Worm (Caenorhabditis elegans) whole organism, midembryonic: ENCODE measurements around the gene T25D10.4.

Experiments
- T22C8.4 ChIP-seq: fragments of 200-800 bp; sonication (Bioruptor generic); IDR thresholded peaks from 2 replicates; pipeline ENCODE4 v1.3.6; 2022; ENCODE audit warnings: missing genetic modification characterization, missing compliant biosample characterization
- cog-1 ChIP-seq: sonication (generic microtip); optimal IDR thresholded peaks from 2 replicates; lab custom pipeline; 2016; ENCODE audit warnings: missing genetic modification characterization, missing compliant biosample characterization
- flt-1 ChIP-seq: fragments of 200-800 bp; sonication (Bioruptor generic); IDR thresholded peaks from 2 replicates; pipeline ENCODE4 v1.3.6; 2022; ENCODE audit warnings: missing genetic modification characterization, missing compliant biosample characterization
- klf-2 ChIP-seq: fragments of 200-800 bp; sonication (Bioruptor generic); conservative IDR thresholded peaks from 2 replicates; pipeline ENCODE4 v1.3.6; 2022; ENCODE audit warnings: missing genetic modification reagents, missing genetic modification characterization, missing compliant biosample characterization
- med-1 ChIP-seq: sonication (generic microtip); optimal IDR thresholded peaks from 2 replicates; lab custom pipeline; 2017; ENCODE audit warnings: missing genetic modification characterization, mild to moderate bottlenecking, missing compliant biosample characterization, antibody characterized with exemption, missing genetic modification reagents; ENCODE audit not compliant: insufficient read depth
- ref-1 ChIP-seq: fragments of 200-800 bp; sonication (Bioruptor generic); conservative IDR thresholded peaks from 2 replicates; pipeline ENCODE4 v1.3.6; 2022; ENCODE audit warnings: missing genetic modification reagents, missing genetic modification characterization, missing compliant biosample characterization
- tab-1 ChIP-seq: fragments of 200-800 bp; sonication (Bioruptor generic); IDR thresholded peaks from 2 replicates; pipeline ENCODE4 v1.3.6; 2022; ENCODE audit warnings: missing genetic modification characterization, missing compliant biosample characterization
- ztf-23 ChIP-seq: fragments of 200-800 bp; sonication (Bioruptor generic); IDR thresholded peaks from 2 replicates; pipeline ENCODE4 v1.3.6; 2022; ENCODE audit warnings: missing genetic modification reagents, missing genetic modification characterization, missing compliant biosample characterization
- ztf-29 ChIP-seq: fragments of 200-800 bp; sonication (Bioruptor generic); IDR thresholded peaks from 2 replicates; pipeline ENCODE4 v1.3.6; 2022; ENCODE audit warnings: missing genetic modification reagents, missing genetic modification characterization, missing compliant biosample characterization

Gene T25D10.4

DNA sequence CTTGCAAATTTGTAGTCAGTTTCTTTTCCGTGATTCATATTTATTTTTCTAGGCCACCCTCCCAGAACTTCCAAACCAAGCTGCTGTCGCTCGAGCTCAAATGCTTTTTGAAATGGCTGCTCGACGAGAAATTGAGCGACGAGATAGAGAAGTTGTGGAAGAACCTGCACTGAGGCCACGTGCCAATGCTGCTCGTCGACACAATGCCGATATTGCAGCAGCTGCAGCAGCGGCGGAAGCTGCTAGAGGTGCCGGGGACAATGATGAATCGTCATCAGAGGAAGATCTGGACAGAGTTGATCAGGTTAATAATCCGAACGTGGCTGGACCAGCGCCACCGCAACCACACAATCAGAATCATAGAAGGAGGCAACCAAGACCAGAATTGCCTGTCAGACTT lies 36.7 kb downstream of the T25D10.4 start:
- TF ChIP-seq klf-2 (GFP tag; lab: Robert Waterston, UW) (no peak), cog-1 (tag; lab: Kevin White, UChicago) (no peak), tab-1 (GFP tag; lab: Robert Waterston, UW) (no peak), ztf-23 (GFP tag; lab: Robert Waterston, UW) (no peak), ztf-29 (GFP tag; lab: Robert Waterston, UW) (no peak), med-1 (GFP tag; lab: Kevin White, UChicago) (no peak), T22C8.4 (GFP tag; lab: Robert Waterston, UW) (no peak), flt-1 (no peak), ref-1 (GFP tag; lab: Robert Waterston, UW) (no peak)

- TF ChIP-seq klf-2 (GFP tag; lab: Robert Waterston, UW): no peak
- TF ChIP-seq ztf-29 (GFP tag; lab: Robert Waterston, UW): no peak
- TF ChIP-seq med-1 (GFP tag; lab: Kevin White, UChicago): no peak
- no peak for TF ChIP-seq ztf-23 (GFP tag; lab: Robert Waterston, UW)
- no peak for TF ChIP-seq tab-1 (GFP tag; lab: Robert Waterston, UW)
- no peak for TF ChIP-seq flt-1
- TF ChIP-seq cog-1 (tag; lab: Kevin White, UChicago): no peak
- TF ChIP-seq ref-1 (GFP tag; lab: Robert Waterston, UW): no peak
- no peak for TF ChIP-seq T22C8.4 (GFP tag; lab: Robert Waterston, UW)
Measured at ce11 chrII:6371003-6371402, 39.1 kb downstream of the T25D10.4 start, which contains the start of gene lin-23. lin-23 (plus strand) TSS chrII:6371303.

DNA sequence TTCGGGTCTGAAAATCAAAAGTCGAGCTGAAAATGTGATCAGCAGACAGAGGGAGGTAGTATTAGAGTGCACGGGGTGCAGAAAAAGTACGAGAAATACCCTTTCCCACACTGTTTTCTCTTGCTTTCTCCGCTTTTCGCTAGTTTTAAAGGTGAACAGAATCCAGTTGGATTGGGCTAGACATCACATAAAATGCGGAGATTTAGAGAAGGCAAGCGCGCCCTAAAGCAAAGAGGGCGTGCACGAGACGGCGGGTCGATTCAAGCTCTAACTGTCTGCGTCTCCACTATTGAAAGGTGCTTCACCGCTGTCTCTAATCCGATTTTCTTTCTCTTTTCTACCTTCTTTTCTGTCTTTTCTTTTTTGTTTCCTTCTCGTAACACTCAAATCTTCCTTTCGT lies 40.0 kb downstream of the T25D10.4 start:
- TF ChIP-seq cog-1 (tag; lab: Kevin White, UChicago) (peak; percentile 57), T22C8.4 (GFP tag; lab: Robert Waterston, UW) (peak; percentile 59), klf-2 (GFP tag; lab: Robert Waterston, UW) (no peak), med-1 (GFP tag; lab: Kevin White, UChicago) (no peak), tab-1 (GFP tag; lab: Robert Waterston, UW) (no peak), flt-1 (no peak), ztf-23 (GFP tag; lab: Robert Waterston, UW) (no peak), ztf-29 (GFP tag; lab: Robert Waterston, UW) (no peak), ref-1 (GFP tag; lab: Robert Waterston, UW) (no peak)

ce11 chrII:6366696-6367095 lies 43.4 kb downstream of the T25D10.4 start, which contains the start of gene ctsa-4.1:
ctsa-4.1 (plus strand) TSS chrII:6366996.
- TF ChIP-seq T22C8.4 (GFP tag; lab: Robert Waterston, UW) (no peak), flt-1 (no peak), ztf-23 (GFP tag; lab: Robert Waterston, UW) (no peak), ztf-29 (GFP tag; lab: Robert Waterston, UW) (no peak), med-1 (GFP tag; lab: Kevin White, UChicago) (no peak), cog-1 (tag; lab: Kevin White, UChicago) (no peak)

DNA sequence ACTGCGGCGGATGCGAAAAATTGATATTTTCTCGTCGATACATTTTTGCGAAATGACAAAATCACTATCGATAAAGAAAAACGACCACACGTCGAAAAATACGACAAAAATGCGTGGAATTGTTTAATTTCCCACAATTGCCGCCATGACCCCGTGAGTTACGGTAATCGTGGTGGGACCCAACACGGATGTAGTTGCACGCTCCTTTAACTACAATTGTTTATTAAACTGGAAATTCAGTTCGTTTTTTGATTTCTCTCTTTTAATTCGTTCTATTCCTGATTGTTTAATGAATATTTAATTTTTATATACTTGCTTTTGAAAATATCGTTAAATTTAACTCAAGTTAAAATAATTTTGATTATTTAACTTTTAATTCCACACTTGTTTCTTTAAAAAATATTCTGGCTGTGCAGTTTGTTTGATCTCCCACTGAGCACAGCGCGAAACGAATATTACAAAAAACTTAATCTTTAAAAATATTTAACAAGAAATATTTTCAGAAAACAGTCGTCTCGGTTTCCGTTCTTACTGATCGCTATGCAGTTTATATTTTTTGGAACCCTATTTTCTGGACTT lies 44.8 kb downstream of the T25D10.4 start, which contains the start of the genes ani-2 and clec-88:
TSS of gene ani-2 (minus strand) at position 131 of the 579 bp plus-strand sequence.
TSS of gene clec-88 (plus strand) at position 486 of the 579 bp plus-strand sequence.
- TF ChIP-seq med-1 (GFP tag; lab: Kevin White, UChicago): no peak
- no peak for TF ChIP-seq flt-1
- TF ChIP-seq klf-2 (GFP tag; lab: Robert Waterston, UW): no peak
- no peak for TF ChIP-seq ztf-29 (GFP tag; lab: Robert Waterston, UW)
- no peak for TF ChIP-seq tab-1 (GFP tag; lab: Robert Waterston, UW)
- no peak for TF ChIP-seq ztf-23 (GFP tag; lab: Robert Waterston, UW)
- TF ChIP-seq ref-1 (GFP tag; lab: Robert Waterston, UW): no peak
- TF ChIP-seq cog-1 (tag; lab: Kevin White, UChicago): no peak

DNA sequence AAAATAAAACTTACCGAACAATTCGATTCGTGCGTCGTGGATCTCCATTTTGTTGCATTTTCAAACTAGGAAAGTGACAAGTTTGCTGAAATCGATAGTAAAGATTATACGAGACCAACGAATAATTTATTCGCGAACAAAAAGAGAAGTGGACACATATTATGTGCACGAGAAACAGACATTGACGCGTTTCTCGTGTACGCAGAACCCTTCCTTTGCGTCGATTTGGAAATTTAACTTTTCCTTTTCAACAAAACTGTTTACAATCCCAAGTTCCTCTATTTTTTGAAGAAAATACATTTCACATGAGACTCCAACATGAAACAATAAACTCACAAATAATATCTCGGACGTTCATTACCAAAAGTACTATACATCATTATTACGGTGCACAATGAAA lies 49.3 kb downstream of the T25D10.4 start, which contains the start of gene K10B2.4:
TSS of gene K10B2.4 (minus strand) at position 138 of the 400 bp plus-strand sequence.
- TF ChIP-seq ztf-23 (GFP tag; lab: Robert Waterston, UW) (peak; percentile 65; the same call in 1 of the 2 replicates), ztf-29 (GFP tag; lab: Robert Waterston, UW) (no peak)

DNA sequence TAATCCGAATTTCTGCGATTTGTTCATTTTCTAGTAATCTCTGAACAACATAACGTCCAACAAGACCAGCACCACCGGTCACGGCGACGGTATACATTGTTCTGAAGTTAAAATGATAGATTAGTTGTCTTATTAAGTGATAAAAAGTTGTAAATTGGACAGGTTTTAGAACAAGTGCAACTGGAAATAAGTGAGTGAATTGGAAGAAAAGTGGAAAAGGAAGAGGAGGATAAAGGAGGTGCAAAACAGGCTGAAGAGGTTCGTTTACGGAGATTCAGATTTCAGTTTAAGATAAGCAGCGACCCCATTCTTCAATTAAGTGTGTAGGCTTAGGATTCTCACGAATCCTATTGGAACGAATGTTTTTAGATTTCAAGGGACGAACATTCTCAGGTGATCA lies 51.2 kb downstream of the T25D10.4 start, which contains the start of gene C32D5.12:
TSS of gene C32D5.12 (minus strand) at position 101 of the 400 bp plus-strand sequence.
- no peak for TF ChIP-seq ztf-29 (GFP tag; lab: Robert Waterston, UW)
- no peak for TF ChIP-seq ztf-23 (GFP tag; lab: Robert Waterston, UW)
- no peak for TF ChIP-seq med-1 (GFP tag; lab: Kevin White, UChicago)
- no peak for TF ChIP-seq T22C8.4 (GFP tag; lab: Robert Waterston, UW)
- TF ChIP-seq tab-1 (GFP tag; lab: Robert Waterston, UW): no peak
- no peak for TF ChIP-seq cog-1 (tag; lab: Kevin White, UChicago)
- no peak for TF ChIP-seq klf-2 (GFP tag; lab: Robert Waterston, UW)
- no peak for TF ChIP-seq flt-1
- TF ChIP-seq ref-1 (GFP tag; lab: Robert Waterston, UW): no peak

DNA sequence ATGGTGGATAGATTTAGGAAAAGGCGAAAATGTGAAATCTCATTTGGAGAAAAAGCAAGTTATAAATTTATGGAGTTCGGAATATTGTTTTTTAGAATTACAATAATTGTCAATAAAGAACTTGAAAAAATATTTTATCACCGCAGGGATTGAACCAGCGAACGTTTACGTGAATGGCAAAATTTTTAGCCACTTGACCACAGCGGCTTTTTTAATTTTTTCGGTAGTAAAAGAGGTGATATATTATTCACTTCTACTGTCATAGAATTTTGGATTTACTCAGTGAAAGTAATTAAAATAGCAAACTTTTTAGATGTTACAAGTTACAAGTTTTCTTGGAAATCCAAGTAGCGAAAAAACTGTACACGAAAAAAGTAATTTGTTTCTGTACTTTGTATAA lies 51.8 kb downstream of the T25D10.4 start:
- TF ChIP-seq cog-1 (tag; lab: Kevin White, UChicago) (no peak), tab-1 (GFP tag; lab: Robert Waterston, UW) (no peak), ztf-29 (GFP tag; lab: Robert Waterston, UW) (no peak), T22C8.4 (GFP tag; lab: Robert Waterston, UW) (no peak), ztf-23 (GFP tag; lab: Robert Waterston, UW) (no peak), flt-1 (no peak), klf-2 (GFP tag; lab: Robert Waterston, UW) (no peak)
